Worm (Caenorhabditis elegans) whole organism, L1 larva: ENCODE data around the gene C12D5.4.
"Not testable (repeated sequence)": the region's sequence is repeated elsewhere in the genome, so short reads cannot be mapped to it uniquely, and the experiment has no call there.

Experiments used
- C34B4.2 ChIP-seq: sonication (generic microtip); optimal IDR thresholded peaks from 2 replicates; lab custom pipeline; 2017; ENCODE audit warnings: mild to moderate bottlenecking, missing genetic modification characterization, missing compliant biosample characterization
- ama-1 ChIP-seq: fragments of 150-350 bp; optimal IDR thresholded peaks from 2 replicates; lab custom pipeline; 2014
- ceh-88 ChIP-seq: fragments of 200-800 bp; sonication (Bioruptor generic); IDR thresholded peaks from 2 replicates; pipeline ENCODE4 v1.3.6; 2022; ENCODE audit warnings: missing genetic modification characterization, missing compliant biosample characterization
- ces-1 ChIP-seq: fragments of 150-350 bp; optimal IDR thresholded peaks from 2 replicates; lab custom pipeline; 2014; ENCODE audit warnings: missing biosample characterization, missing genetic modification reagents, missing genetic modification characterization
- elt-3 ChIP-seq, 6 experiments: fragments of 150-350 bp in 1 of 6; sonication (generic microtip); optimal IDR thresholded peaks; 2 replicates each; lab custom pipeline; 2017 to 2018; ENCODE audit warnings: missing biosample characterization in 6 of 6, missing genetic modification characterization in 6 of 6, inconsistent platforms in 1 of 6
- fkh-10 ChIP-seq: sonication (generic microtip); optimal IDR thresholded peaks from 2 replicates; lab custom pipeline; 2017; ENCODE audit warnings: missing biosample characterization, missing genetic modification reagents, missing genetic modification characterization
- fkh-4 ChIP-seq: sonication (generic microtip); optimal IDR thresholded peaks from 2 replicates; lab custom pipeline; 2016; ENCODE audit warnings: missing compliant biosample characterization, missing genetic modification characterization, borderline replicate concordance
- fos-1 ChIP-seq: fragments of 150-350 bp; optimal IDR thresholded peaks from 2 replicates; lab custom pipeline; 2014; ENCODE audit warnings: missing biosample characterization, missing genetic modification characterization
- hlh-4 ChIP-seq: sonication (generic microtip); optimal IDR thresholded peaks from 2 replicates; lab custom pipeline; 2016; ENCODE audit warnings: mild to moderate bottlenecking, missing genetic modification characterization, missing compliant biosample characterization
- hpl-2 ChIP-seq: fragments of 150-350 bp; optimal IDR thresholded peaks from 2 replicates; lab custom pipeline; 2014; ENCODE audit warnings: missing biosample characterization, missing genetic modification reagents, missing genetic modification characterization
- isw-1 ChIP-seq: fragments of 200-800 bp; sonication (Bioruptor generic); IDR thresholded peaks from 2 replicates; pipeline ENCODE4 v1.3.6; 2022; ENCODE audit warnings: missing genetic modification characterization, missing compliant biosample characterization
- jun-1 ChIP-seq: fragments of 150-350 bp; optimal IDR thresholded peaks from 2 replicates; lab custom pipeline; 2014; ENCODE audit warnings: missing biosample characterization, missing genetic modification reagents, missing genetic modification characterization
- lin-13 ChIP-seq: fragments of 150-350 bp; optimal IDR thresholded peaks from 2 replicates; lab custom pipeline; 2014; ENCODE audit warnings: missing biosample characterization, missing genetic modification reagents, missing genetic modification characterization
- lin-14 ChIP-seq: fragments of 200-800 bp; sonication (Bioruptor generic); optimal IDR thresholded peaks from 2 replicates; lab custom pipeline; 2018; ENCODE audit warnings: mild to moderate bottlenecking, missing genetic modification characterization, moderate library complexity, missing compliant biosample characterization
- lin-15B ChIP-seq: fragments of 150-350 bp; sonication (generic microtip); optimal IDR thresholded peaks from 3 replicates; lab custom pipeline; 2014; ENCODE audit warnings: missing biosample characterization, missing genetic modification characterization
- lsy-2 ChIP-seq, 2 experiments: fragments of 150-350 bp; optimal IDR thresholded peaks; 2 replicates each; lab custom pipeline; 2014; ENCODE audit warnings: missing biosample characterization in 2 of 2, missing genetic modification characterization in 2 of 2
- mab-9 ChIP-seq: fragments of 200-800 bp; sonication (Bioruptor generic); IDR thresholded peaks from 2 replicates; pipeline ENCODE4 v1.3.6; 2022; ENCODE audit warnings: missing genetic modification reagents, missing genetic modification characterization, missing compliant biosample characterization
- mef-2 ChIP-seq: fragments of 150-350 bp; optimal IDR thresholded peaks from 2 replicates; lab custom pipeline; 2014; ENCODE audit warnings: missing biosample characterization, missing genetic modification characterization
- mep-1 ChIP-seq: fragments of 150-350 bp; optimal IDR thresholded peaks from 2 replicates; lab custom pipeline; 2014; ENCODE audit warnings: missing biosample characterization, missing genetic modification characterization
- nhr-11 ChIP-seq: fragments of 150-350 bp; optimal IDR thresholded peaks from 2 replicates; lab custom pipeline; 2014; ENCODE audit warnings: missing biosample characterization, missing genetic modification characterization
- nhr-19 ChIP-seq: fragments of 200-800 bp; sonication (Bioruptor generic); conservative IDR thresholded peaks from 2 replicates; pipeline ENCODE4 v1.3.6; 2022; ENCODE audit warnings: missing genetic modification characterization, missing compliant biosample characterization
- nhr-20 ChIP-seq: sonication (generic microtip); optimal IDR thresholded peaks from 2 replicates; lab custom pipeline; 2016; ENCODE audit warnings: mild to moderate bottlenecking, missing genetic modification characterization, missing compliant biosample characterization
- nhr-71 ChIP-seq: sonication (generic microtip); optimal IDR thresholded peaks from 2 replicates; lab custom pipeline; 2016; ENCODE audit warnings: mild to moderate bottlenecking, missing genetic modification characterization, moderate library complexity, missing compliant biosample characterization
- nhr-77 ChIP-seq: fragments of 150-350 bp; optimal IDR thresholded peaks from 2 replicates; lab custom pipeline; 2014; ENCODE audit warnings: missing biosample characterization, missing genetic modification characterization
- nhr-90 ChIP-seq: sonication (generic microtip); optimal IDR thresholded peaks from 2 replicates; lab custom pipeline; 2016; ENCODE audit warnings: mild to moderate bottlenecking, missing genetic modification characterization, missing compliant biosample characterization; ENCODE audit not compliant: poor library complexity
- pag-3 ChIP-seq: sonication (generic microtip); optimal IDR thresholded peaks from 2 replicates; lab custom pipeline; 2017; ENCODE audit warnings: missing genetic modification characterization, mild to moderate bottlenecking, missing compliant biosample characterization, antibody characterized with exemption, borderline replicate concordance; ENCODE audit not compliant: insufficient read depth
- rnt-1 ChIP-seq: sonication (generic microtip); optimal IDR thresholded peaks from 2 replicates; lab custom pipeline; 2016; ENCODE audit warnings: mild to moderate bottlenecking, missing genetic modification characterization, moderate library complexity, missing compliant biosample characterization
- snpc-4 ChIP-seq: fragments of 150-350 bp; optimal IDR thresholded peaks from 2 replicates; lab custom pipeline; 2014; ENCODE audit warnings: missing biosample characterization, missing genetic modification characterization
- sox-4 ChIP-seq: sonication (generic microtip); optimal IDR thresholded peaks from 2 replicates; lab custom pipeline; 2016; ENCODE audit warnings: missing genetic modification characterization, missing compliant biosample characterization
- tlp-1 ChIP-seq: fragments of 150-350 bp; optimal IDR thresholded peaks from 2 replicates; lab custom pipeline; 2014; ENCODE audit warnings: missing biosample characterization, missing genetic modification characterization
- zag-1 ChIP-seq: fragments of 150-350 bp; optimal IDR thresholded peaks from 2 replicates; lab custom pipeline; 2014; ENCODE audit warnings: missing biosample characterization, missing genetic modification characterization
- zip-4 ChIP-seq: fragments of 200-800 bp; sonication (Bioruptor generic); optimal IDR thresholded peaks from 2 replicates; lab custom pipeline; 2018; ENCODE audit warnings: mild to moderate bottlenecking, missing genetic modification characterization, moderate library complexity, missing compliant biosample characterization
- ztf-4 ChIP-seq: fragments of 150-350 bp; optimal IDR thresholded peaks from 2 replicates; lab custom pipeline; 2014; ENCODE audit warnings: missing biosample characterization, missing genetic modification characterization

Gene C12D5.4

ce11 chrV:7693394-7693793, 21.0 kb downstream of the C12D5.4 start, which contains the start of gene C12D5.10:
TSS of gene C12D5.10 (minus strand) at chrV:7693494.
- TF ChIP-seq mab-9, result no peak
- TF ChIP-seq sox-4 (tag; lab: Kevin White, UChicago), result no peak
- TF ChIP-seq fos-1 (tag; lab: Kevin White, UChicago), result no peak

- no peak for TF ChIP-seq rnt-1
- no peak for TF ChIP-seq nhr-11
- no peak for TF ChIP-seq lin-15B (tag; lab: Kevin White, UChicago)
Measured at ce11 chrV:7696842-7697241, 24.5 kb downstream of the C12D5.4 start, which contains the start of gene ZK105.3. TSS of gene ZK105.3 (plus strand) at chrV:7697142.

ce11 chrV:7703536-7703935, 31.2 kb downstream of the C12D5.4 start, which contains the start of gene srsx-40:
TSS of gene srsx-40 (minus strand) at chrV:7703636.
- TF ChIP-seq mef-2 (tag; lab: Kevin White, UChicago); zip-4 (GFP tag; lab: Kevin White, UChicago); jun-1 (tag; lab: Kevin White, UChicago): not testable (repeated sequence)

ce11 chrV:7705316-7705715, 33.0 kb downstream of the C12D5.4 start, which contains the start of gene srw-3:
TSS of gene srw-3 (plus strand) at chrV:7705616.
- TF ChIP-seq fkh-4 (tag; lab: Kevin White, UChicago), result no peak
- TF ChIP-seq ztf-4, result no peak
- no peak for TF ChIP-seq zag-1 (tag; lab: Kevin White, UChicago)
- TF ChIP-seq nhr-19 (GFP tag; lab: Robert Waterston, UW), result no peak
- TF ChIP-seq C34B4.2, result no peak
- TF ChIP-seq lin-13, result no peak
- no peak for TF ChIP-seq tlp-1 (tag; lab: Kevin White, UChicago)
- no peak for TF ChIP-seq isw-1 (GFP tag; lab: Robert Waterston, UW)
- no peak for TF ChIP-seq lin-14 (GFP tag; lab: Kevin White, UChicago)
- TF ChIP-seq ceh-88 (GFP tag; lab: Robert Waterston, UW), result no peak
- no peak for TF ChIP-seq mab-9
- no peak for TF ChIP-seq pag-3 (tag; lab: Kevin White, UChicago)
- TF ChIP-seq ama-1 (lab: Kevin White, UChicago), result no peak
- TF ChIP-seq lsy-2 (tag; optimal IDR thresholded peaks at IDR 0.05; lab: Kevin White, UChicago), result no peak
- TF ChIP-seq nhr-20 (tag; lab: Kevin White, UChicago), result no peak
- TF ChIP-seq nhr-90 (tag; lab: Kevin White, UChicago), result no peak

ce11 chrV:7708525-7708924, 36.2 kb downstream of the C12D5.4 start, which contains the start of gene ZK105.11:
TSS of gene ZK105.11 (minus strand) at chrV:7708625.
- TF ChIP-seq snpc-4 (tag; lab: Kevin White, UChicago) (no peak), isw-1 (GFP tag; lab: Robert Waterston, UW) (no peak), nhr-71 (tag; lab: Kevin White, UChicago) (no peak), nhr-77 (no peak)

ce11 chrV:7713072-7713471, 40.7 kb downstream of the C12D5.4 start, which contains the start of gene ZK105.13:
TSS of gene ZK105.13 (minus strand) at chrV:7713172.
- TF ChIP-seq mep-1 (tag; lab: Kevin White, UChicago) (no peak), zag-1 (tag; lab: Kevin White, UChicago) (no peak), lin-13 (no peak), hpl-2 (no peak), hlh-4 (tag; lab: Kevin White, UChicago) (no peak), fkh-10 (GFP tag; lab: Kevin White, UChicago) (no peak), elt-3 (tag; optimal IDR thresholded peaks at IDR 0.05; lab: Kevin White, UChicago) (no peak), fos-1 (tag; lab: Kevin White, UChicago) (no peak), ces-1 (no peak)
